Fruit fly (Drosophila melanogaster): ENCODE results near the gene Kots.

DNA sequence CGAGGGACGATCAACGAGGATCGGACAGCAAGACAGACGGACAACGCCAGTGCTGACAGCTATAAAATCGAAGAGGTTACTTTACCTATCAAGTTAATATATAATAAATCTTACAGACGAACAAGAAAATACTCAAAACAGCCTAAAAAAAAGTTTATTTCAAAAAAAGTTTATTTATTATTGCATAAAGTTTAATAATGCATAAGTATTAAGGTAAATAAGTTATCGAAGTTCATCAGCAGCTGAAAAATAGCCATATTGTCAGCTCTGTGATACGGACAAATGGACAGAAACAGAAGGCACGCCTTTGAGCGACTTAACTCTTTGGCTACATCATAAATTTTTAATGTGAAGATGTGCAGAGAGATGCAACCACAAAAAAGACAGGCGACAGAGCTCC is 47.7 kb upstream of the Kots start:
- TF ChIP-seq Sox15 (GFP tag; optimal IDR thresholded peaks at IDR 0.05), result no peak
- TF ChIP-seq cyc (GFP tag; optimal IDR thresholded peaks at IDR 0.05), result no peak
- TF ChIP-seq Eip78C (GFP tag), result peak; percentile 74
- TF ChIP-seq CG7368 (GFP tag; optimal IDR thresholded peaks at IDR 0.05), result no peak
- TF ChIP-seq svp (GFP tag), result peak; percentile 66
- no peak for TF ChIP-seq Eip75B (GFP tag; optimal IDR thresholded peaks at IDR 0.05)
- peak; percentile 13 for TF ChIP-seq CG3919 (GFP tag; optimal IDR thresholded peaks at IDR 0.05)
- TF ChIP-seq Sox102F (GFP tag; optimal IDR thresholded peaks at IDR 0.05), result no peak
- no peak for TF ChIP-seq achi (GFP tag; optimal IDR thresholded peaks at IDR 0.05)
- no peak for TF ChIP-seq CG4318 (GFP tag; optimal IDR thresholded peaks at IDR 0.05)
- no peak for TF ChIP-seq CG11902 (GFP tag; optimal IDR thresholded peaks at IDR 0.05)

All from whole organism, prepupa.